Worm (Caenorhabditis elegans) whole organism, young adult: ENCODE results near the gene scyl-1.

ENCODE experiments used
- B0019.2 ChIP-seq: fragments of 200-800 bp; sonication (Bioruptor generic); conservative IDR thresholded peaks from 2 replicates; pipeline ENCODE4 v1.3.6; 2022; ENCODE audit warnings: missing genetic modification reagents, missing genetic modification characterization, missing compliant biosample characterization
- B0035.1 ChIP-seq: sonication (generic microtip); optimal IDR thresholded peaks from 2 replicates; lab custom pipeline; 2016; ENCODE audit warnings: missing genetic modification characterization, mild to moderate bottlenecking, missing compliant biosample characterization, missing genotype, missing genetic modification reagents
- B0261.1 ChIP-seq: sonication (generic microtip); optimal IDR thresholded peaks from 2 replicates; lab custom pipeline; 2016; ENCODE audit warnings: mild to moderate bottlenecking, missing genetic modification characterization, moderate library complexity, missing compliant biosample characterization
- B0336.3 ChIP-seq: fragments of 200-800 bp; sonication (Bioruptor generic); IDR thresholded peaks from 2 replicates; pipeline ENCODE4 v1.3.6; 2022; ENCODE audit warnings: missing genetic modification characterization, missing compliant biosample characterization
- C17E4.6 ChIP-seq: fragments of 200-800 bp; sonication (Bioruptor generic); IDR thresholded peaks from 2 replicates; pipeline ENCODE4 v1.3.6; 2022; ENCODE audit warnings: missing genetic modification reagents, missing genetic modification characterization, missing compliant biosample characterization
- F10E7.11 ChIP-seq: sonication (generic microtip); optimal IDR thresholded peaks from 2 replicates; lab custom pipeline; 2017; ENCODE audit warnings: mild to moderate bottlenecking, missing genetic modification characterization, moderate library complexity, missing compliant biosample characterization
- F23B12.7 ChIP-seq: sonication (generic microtip); optimal IDR thresholded peaks from 2 replicates; lab custom pipeline; 2017; ENCODE audit warnings: missing genetic modification characterization, mild to moderate bottlenecking, missing compliant biosample characterization, antibody characterized with exemption, moderate library complexity; ENCODE audit not compliant: insufficient read depth
- F55B11.4 ChIP-seq: sonication (generic microtip); optimal IDR thresholded peaks from 2 replicates; lab custom pipeline; 2016; ENCODE audit warnings: missing compliant biosample characterization, missing genetic modification characterization, borderline replicate concordance; ENCODE audit not compliant: insufficient read depth
- K11D2.4 ChIP-seq: fragments of 200-800 bp; sonication (Bioruptor generic); IDR thresholded peaks from 2 replicates; pipeline ENCODE4 v1.3.6; 2022; ENCODE audit warnings: missing genetic modification reagents, missing genetic modification characterization, missing compliant biosample characterization
- K12H6.12 ChIP-seq: fragments of 200-800 bp; sonication (Bioruptor generic); optimal IDR thresholded peaks from 2 replicates; lab custom pipeline; 2018; ENCODE audit warnings: mild to moderate bottlenecking, missing genetic modification characterization, missing compliant biosample characterization
- ZK185.1 ChIP-seq: sonication (generic microtip); optimal IDR thresholded peaks from 2 replicates; lab custom pipeline; 2016; ENCODE audit warnings: mild to moderate bottlenecking, missing genetic modification characterization, missing compliant biosample characterization; ENCODE audit not compliant: poor library complexity, severe bottlenecking
- ama-1 ChIP-seq, 3 experiments: fragments of 150-350 bp in 1 of 3; sonication (generic microtip) in 2 of 3; optimal IDR thresholded peaks; 2 replicates each; lab custom pipeline; 2014 to 2018; ENCODE audit warnings: missing biosample characterization in 2 of 3, missing genetic modification characterization in 2 of 3, missing genetic modification reagents in 2 of 3
- aptf-3 ChIP-seq: fragments of 200-800 bp; sonication (Bioruptor generic); IDR thresholded peaks from 2 replicates; pipeline ENCODE4 v1.3.6; 2022; ENCODE audit warnings: missing genetic modification characterization, missing compliant biosample characterization
- atf-7 ChIP-seq: sonication (generic microtip); optimal IDR thresholded peaks from 2 replicates; lab custom pipeline; 2017; ENCODE audit warnings: mild to moderate bottlenecking, missing genetic modification characterization, missing compliant biosample characterization
- bed-1 ChIP-seq: fragments of 200-800 bp; sonication (Bioruptor generic); IDR thresholded peaks from 2 replicates; pipeline ENCODE4 v1.3.6; 2022; ENCODE audit warnings: missing genetic modification reagents, missing genetic modification characterization, missing compliant biosample characterization
- cebp-1 ChIP-seq, 2 experiments: fragments of 200-800 bp in 1 of 2; sonication (Bioruptor generic) in 1 of 2; sonication (generic microtip) in 1 of 2; IDR thresholded peaks in 1 of 2; optimal IDR thresholded peaks in 1 of 2; 2 replicates each; pipeline versions ENCODE4 v1.3.6 to Lab custom; 2017 to 2022; ENCODE audit warnings: missing compliant biosample characterization in 2 of 2, missing genetic modification characterization in 2 of 2, mild to moderate bottlenecking in 1 of 2, missing genetic modification reagents in 1 of 2, moderate library complexity in 1 of 2
- ceh-100 ChIP-seq: fragments of 200-800 bp; sonication (Bioruptor generic); IDR thresholded peaks from 2 replicates; pipeline ENCODE4 v1.3.6; 2022; ENCODE audit warnings: missing genetic modification reagents, missing genetic modification characterization, missing compliant biosample characterization
- ceh-58 ChIP-seq: fragments of 200-800 bp; sonication (Bioruptor generic); IDR thresholded peaks from 2 replicates; pipeline ENCODE4 v1.3.6; 2022; ENCODE audit warnings: missing genetic modification characterization, missing compliant biosample characterization
- ceh-79 ChIP-seq: sonication (generic microtip); optimal IDR thresholded peaks from 2 replicates; lab custom pipeline; 2017; ENCODE audit warnings: mild to moderate bottlenecking, missing genetic modification characterization, missing compliant biosample characterization
- ceh-91 ChIP-seq: fragments of 200-800 bp; sonication (Bioruptor generic); IDR thresholded peaks from 2 replicates; pipeline ENCODE4 v1.3.6; 2022; ENCODE audit warnings: missing genetic modification reagents, missing genetic modification characterization, missing compliant biosample characterization
- die-1 ChIP-seq: sonication (generic microtip); optimal IDR thresholded peaks from 2 replicates; lab custom pipeline; 2016; ENCODE audit warnings: missing genotype, mild to moderate bottlenecking, missing genetic modification characterization, missing compliant biosample characterization
- ets-4 ChIP-seq: fragments of 200-800 bp; sonication (Bioruptor generic); optimal IDR thresholded peaks from 2 replicates; lab custom pipeline; 2018; ENCODE audit warnings: mild to moderate bottlenecking, missing genetic modification characterization, missing compliant biosample characterization
- hlh-12 ChIP-seq: sonication (generic microtip); optimal IDR thresholded peaks from 2 replicates; lab custom pipeline; 2016; ENCODE audit warnings: missing genetic modification characterization, missing compliant biosample characterization
- hmg-1.2 ChIP-seq: fragments of 200-800 bp; sonication (Bioruptor generic); IDR thresholded peaks from 2 replicates; pipeline ENCODE4 v1.3.6; 2022; ENCODE audit warnings: missing genetic modification reagents, missing genetic modification characterization, missing compliant biosample characterization
- lin-26 ChIP-seq: fragments of 200-800 bp; sonication (Bioruptor generic); IDR thresholded peaks from 2 replicates; pipeline ENCODE4 v1.3.6; 2022; ENCODE audit warnings: missing genetic modification reagents, missing genetic modification characterization, missing compliant biosample characterization
- lin-40 ChIP-seq: sonication (generic microtip); optimal IDR thresholded peaks from 2 replicates; lab custom pipeline; 2016; ENCODE audit warnings: missing genetic modification characterization, mild to moderate bottlenecking, missing compliant biosample characterization, missing genotype, missing genetic modification reagents
- lsl-1 ChIP-seq: fragments of 200-800 bp; sonication (Bioruptor generic); optimal IDR thresholded peaks from 2 replicates; lab custom pipeline; 2018; ENCODE audit warnings: mild to moderate bottlenecking, missing genetic modification characterization, moderate library complexity, missing compliant biosample characterization
- madf-6 ChIP-seq: fragments of 200-800 bp; sonication (Bioruptor generic); IDR thresholded peaks from 2 replicates; pipeline ENCODE4 v1.3.6; 2022; ENCODE audit warnings: missing genetic modification reagents, missing genetic modification characterization, missing compliant biosample characterization
- mel-28 ChIP-seq: sonication (generic microtip); optimal IDR thresholded peaks from 2 replicates; lab custom pipeline; 2016; ENCODE audit warnings: borderline replicate concordance, mild to moderate bottlenecking, missing genetic modification characterization, missing compliant biosample characterization
- nfya-1 ChIP-seq: sonication (generic microtip); optimal IDR thresholded peaks from 2 replicates; lab custom pipeline; 2017; ENCODE audit warnings: antibody characterized with exemption, missing compliant biosample characterization, missing genetic modification characterization, borderline replicate concordance; ENCODE audit not compliant: insufficient read depth
- nhr-80 ChIP-seq: sonication (generic microtip); optimal IDR thresholded peaks from 2 replicates; lab custom pipeline; 2016; ENCODE audit warnings: missing genetic modification characterization, missing compliant biosample characterization
- rpc-1 ChIP-seq, 2 experiments: fragments of 150-350 bp in 1 of 2; sonication (generic microtip) in 1 of 2; optimal IDR thresholded peaks; 2 replicates each; lab custom pipeline; 2014 to 2018; ENCODE audit warnings: missing biosample characterization in 1 of 2, missing genetic modification characterization in 1 of 2, missing genetic modification reagents in 1 of 2, missing genotype in 1 of 2
- snpc-3.4 ChIP-seq: sonication (generic microtip); optimal IDR thresholded peaks from 2 replicates; lab custom pipeline; 2017; ENCODE audit warnings: missing genetic modification characterization, mild to moderate bottlenecking, missing compliant biosample characterization, antibody characterized with exemption, moderate library complexity, missing genotype, missing genetic modification reagents
- tlf-1 ChIP-seq: fragments of 200-800 bp; sonication (Bioruptor generic); optimal IDR thresholded peaks from 2 replicates; lab custom pipeline; 2018; ENCODE audit warnings: mild to moderate bottlenecking, missing genetic modification characterization, missing compliant biosample characterization
- unc-62 ChIP-seq: fragments of 150-350 bp; optimal IDR thresholded peaks from 2 replicates; lab custom pipeline; 2014; ENCODE audit warnings: missing biosample characterization, missing genetic modification reagents, missing genetic modification characterization
- xnd-1 ChIP-seq: sonication (generic microtip); optimal IDR thresholded peaks from 2 replicates; lab custom pipeline; 2016; ENCODE audit warnings: missing genotype, missing genetic modification reagents, missing genetic modification characterization, missing compliant biosample characterization
- ztf-6 ChIP-seq: fragments of 200-800 bp; sonication (Bioruptor generic); IDR thresholded peaks from 2 replicates; pipeline ENCODE4 v1.3.6; 2022; ENCODE audit warnings: missing genetic modification reagents, missing genetic modification characterization, missing compliant biosample characterization

Gene scyl-1

ce11 chrV:13003378-13003777, 38.1 kb downstream of the scyl-1 start (continued):
- no peak for TF ChIP-seq F55B11.4 (tag; lab: Kevin White, UChicago)
- peak; percentile 58 for TF ChIP-seq K12H6.12 (tag; lab: Kevin White, UChicago)
- no peak for TF ChIP-seq B0019.2 (GFP tag; lab: Robert Waterston, UW)
- TF ChIP-seq ceh-79 (tag; lab: Kevin White, UChicago), result no peak
- peak; percentile 76 for TF ChIP-seq lin-40 (tag; lab: Kevin White, UChicago)
- peak; percentile 90 for TF ChIP-seq rpc-1 (optimal IDR thresholded peaks at IDR 0.05; lab: Kevin White, UChicago)
- TF ChIP-seq rpc-1 (tag; optimal IDR thresholded peaks at IDR 0.05; lab: Kevin White, UChicago), result peak; percentile 77
- TF ChIP-seq lsl-1 (GFP tag; lab: Kevin White, UChicago), result peak; percentile 38
- no peak for TF ChIP-seq ceh-58 (GFP tag; lab: Robert Waterston, UW)
- no peak for TF ChIP-seq nfya-1 (tag; lab: Kevin White, UChicago)
- TF ChIP-seq F10E7.11 (tag; lab: Kevin White, UChicago), result no peak
- TF ChIP-seq B0261.1 (tag; lab: Kevin White, UChicago), result peak; percentile 87
- TF ChIP-seq mel-28 (tag; lab: Kevin White, UChicago), result peak; percentile 22
- peak; percentile 79 for TF ChIP-seq die-1
- TF ChIP-seq madf-6, result peak; percentile 65
- TF ChIP-seq ets-4 (GFP tag; lab: Kevin White, UChicago), result no peak
- TF ChIP-seq atf-7, result peak; percentile 69
- no peak for TF ChIP-seq ama-1 (optimal IDR thresholded peaks at IDR 0.05; lab: Kevin White, UChicago)
- peak; percentile 63 to 76 for TF ChIP-seq ama-1 (GFP tag; optimal IDR thresholded peaks at IDR 0.05; lab: Kevin White, UChicago)
- peak; percentile 87 for TF ChIP-seq lin-26 (GFP tag; lab: Robert Waterston, UW)
- TF ChIP-seq C17E4.6, result peak; percentile 32; the same call in 1 of the 2 replicates
- no peak for TF ChIP-seq xnd-1 (tag; lab: Kevin White, UChicago)
- TF ChIP-seq F23B12.7 (tag; lab: Kevin White, UChicago), result peak; percentile 76
- 0 out of 2 replicates have a peak, but pooled peaks have one; percentile 13 for TF ChIP-seq aptf-3
- TF ChIP-seq ceh-100, result peak; percentile 68
- TF ChIP-seq ZK185.1 (tag; lab: Kevin White, UChicago), result peak; percentile 80
- no peak for TF ChIP-seq bed-1 (GFP tag; lab: Robert Waterston, UW)
- TF ChIP-seq hmg-1.2 (GFP tag; lab: Robert Waterston, UW), result peak; percentile 78

DNA sequence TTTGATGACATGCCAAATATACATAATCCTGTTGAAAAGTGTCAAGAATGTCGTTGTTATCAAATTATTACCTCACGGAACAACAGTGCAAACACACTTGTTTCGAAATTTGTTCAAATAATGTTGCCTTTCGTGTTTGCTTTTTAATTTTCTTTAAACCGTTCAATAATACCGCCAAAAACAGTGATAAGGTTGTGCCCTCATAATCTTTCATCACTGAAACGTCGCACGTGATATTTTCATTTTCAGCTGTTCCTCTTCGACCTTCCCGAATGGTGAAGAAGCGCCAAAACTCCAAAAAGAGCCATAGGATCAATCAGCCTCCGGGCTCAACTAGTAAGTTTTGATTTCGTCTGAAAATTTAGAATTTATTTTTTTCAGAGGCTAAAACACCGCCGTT, 39.5 kb downstream of the scyl-1 start, which contains the start of gene inft-2:
Gene inft-2, plus strand, starts transcription at position 248 of the 400 bp plus-strand sequence.
- peak; percentile 65; the same call in 1 of the 2 replicates for TF ChIP-seq cebp-1 (GFP tag; IDR thresholded peaks at IDR 0.05; lab: Robert Waterston, UW)
- no peak for TF ChIP-seq cebp-1 (tag; optimal IDR thresholded peaks at IDR 0.05; lab: Kevin White, UChicago)
- TF ChIP-seq xnd-1 (tag; lab: Kevin White, UChicago), result no peak
- TF ChIP-seq B0336.3 (GFP tag; lab: Robert Waterston, UW), result no peak
- no peak for TF ChIP-seq F23B12.7 (tag; lab: Kevin White, UChicago)
- no peak for TF ChIP-seq ztf-6 (GFP tag; lab: Robert Waterston, UW)
- peak; percentile 71 for TF ChIP-seq nhr-80 (tag; lab: Kevin White, UChicago)
- TF ChIP-seq unc-62 (GFP tag; lab: Kevin White, UChicago), result peak; percentile 40
- TF ChIP-seq snpc-3.4 (tag; lab: Kevin White, UChicago), result no peak
- TF ChIP-seq B0035.1, result no peak
- TF ChIP-seq tlf-1, result no peak
- TF ChIP-seq hlh-12 (tag; lab: Kevin White, UChicago), result no peak
- no peak for TF ChIP-seq K11D2.4 (GFP tag; lab: Robert Waterston, UW)
- TF ChIP-seq ceh-91 (GFP tag; lab: Robert Waterston, UW), result no peak
